Worm (Caenorhabditis elegans) whole organism, L4 larva: ENCODE measurements around the gene cul-1.

Source experiments
- D1046.2 ChIP-seq: fragments of 200-800 bp; sonication (Bioruptor generic); IDR thresholded peaks from 2 replicates; pipeline ENCODE4 v1.3.6; 2022; ENCODE audit warnings: missing genetic modification characterization, missing compliant biosample characterization
- F10B5.3 ChIP-seq: sonication (generic microtip); optimal IDR thresholded peaks from 2 replicates; lab custom pipeline; 2016; ENCODE audit warnings: mild to moderate bottlenecking, missing genetic modification characterization, missing compliant biosample characterization
- F26F4.8 ChIP-seq: fragments of 200-800 bp; sonication (Bioruptor generic); conservative IDR thresholded peaks from 2 replicates; pipeline ENCODE4 v1.3.6; 2022; ENCODE audit warnings: missing genetic modification characterization, missing compliant biosample characterization
- F37D6.2 ChIP-seq: sonication (generic microtip); optimal IDR thresholded peaks from 2 replicates; lab custom pipeline; 2016; ENCODE audit warnings: mild to moderate bottlenecking, missing genetic modification characterization, missing compliant biosample characterization
- R02D3.7 ChIP-seq: fragments of 150-350 bp; sonication (generic microtip); optimal IDR thresholded peaks from 3 replicates; lab custom pipeline; 2014; ENCODE audit warnings: missing biosample characterization, missing genetic modification characterization
- Y5F2A.4 ChIP-seq: fragments of 200-800 bp; sonication (Bioruptor generic); optimal IDR thresholded peaks from 2 replicates; lab custom pipeline; 2018; ENCODE audit warnings: mild to moderate bottlenecking, missing genetic modification characterization, missing compliant biosample characterization
- ama-1 ChIP-seq: fragments of 150-350 bp; optimal IDR thresholded peaks from 2 replicates; lab custom pipeline; 2014; ENCODE audit warnings: inconsistent platforms, mixed read lengths
- ceh-44 ChIP-seq: fragments of 200-800 bp; sonication (Bioruptor generic); IDR thresholded peaks from 2 replicates; pipeline ENCODE4 v1.3.6; 2022; ENCODE audit warnings: missing genetic modification reagents, missing genetic modification characterization, missing compliant biosample characterization
- cey-2 ChIP-seq: sonication (generic microtip); optimal IDR thresholded peaks from 3 replicates; lab custom pipeline; 2017; ENCODE audit warnings: missing genetic modification characterization, mild to moderate bottlenecking, missing compliant biosample characterization, antibody characterized with exemption, borderline replicate concordance; ENCODE audit not compliant: insufficient read depth
- daf-16 ChIP-seq, 3 experiments: sonication (generic microtip); optimal IDR thresholded peaks; 2 replicates each; lab custom pipeline; 2016 to 2017; ENCODE audit warnings: missing genetic modification characterization in 3 of 3, missing genetic modification reagents in 3 of 3, mild to moderate bottlenecking in 2 of 3, missing compliant biosample characterization in 2 of 3, missing biosample characterization in 1 of 3, moderate library complexity in 1 of 3
- dmd-8 ChIP-seq: fragments of 200-800 bp; sonication (Bioruptor generic); IDR thresholded peaks from 2 replicates; pipeline ENCODE4 v1.3.6; 2022; ENCODE audit warnings: missing genetic modification characterization, missing compliant biosample characterization
- dmd-9 ChIP-seq: fragments of 200-800 bp; sonication (Bioruptor generic); IDR thresholded peaks from 2 replicates; pipeline ENCODE4 v1.3.6; 2022; ENCODE audit warnings: missing genetic modification reagents, missing genetic modification characterization, missing compliant biosample characterization
- dve-1 ChIP-seq: sonication (generic microtip); optimal IDR thresholded peaks from 2 replicates; lab custom pipeline; 2017; ENCODE audit warnings: antibody characterized with exemption, mild to moderate bottlenecking, missing genetic modification characterization, missing compliant biosample characterization; ENCODE audit not compliant: insufficient read depth
- egl-43 ChIP-seq: fragments of 200-800 bp; sonication (Bioruptor generic); IDR thresholded peaks from 2 replicates; pipeline ENCODE4 v1.3.6; 2022; ENCODE audit warnings: missing genetic modification reagents, missing genetic modification characterization, missing compliant biosample characterization
- hlh-30 ChIP-seq: sonication (generic microtip); optimal IDR thresholded peaks from 2 replicates; lab custom pipeline; 2017; ENCODE audit warnings: antibody characterized with exemption, mild to moderate bottlenecking, missing genetic modification characterization, missing compliant biosample characterization; ENCODE audit not compliant: insufficient read depth
- hmg-1.1 ChIP-seq: fragments of 200-800 bp; sonication (Bioruptor generic); IDR thresholded peaks from 2 replicates; pipeline ENCODE4 v1.3.6; 2022; ENCODE audit warnings: missing genetic modification reagents, missing genetic modification characterization, missing compliant biosample characterization
- lsy-2 ChIP-seq, 2 experiments: fragments of 150-350 bp in 1 of 2; sonication (generic microtip) in 1 of 2; optimal IDR thresholded peaks; 2 replicates each; lab custom pipeline; 2014 to 2017; ENCODE audit warnings: missing biosample characterization in 2 of 2, missing genetic modification characterization in 2 of 2
- mdl-1 ChIP-seq, 2 experiments: fragments of 150-350 bp in 1 of 2; sonication (generic microtip) in 1 of 2; optimal IDR thresholded peaks; 2 replicates each; lab custom pipeline; 2014 to 2017; ENCODE audit warnings: missing biosample characterization in 2 of 2, missing genetic modification characterization in 2 of 2
- mep-1 ChIP-seq: fragments of 150-350 bp; sonication (generic microtip); optimal IDR thresholded peaks from 3 replicates; lab custom pipeline; 2014; ENCODE audit warnings: missing biosample characterization, missing genetic modification characterization
- mes-2 ChIP-seq: sonication (generic microtip); optimal IDR thresholded peaks from 2 replicates; lab custom pipeline; 2016; ENCODE audit warnings: missing genotype, mild to moderate bottlenecking, missing genetic modification characterization, missing compliant biosample characterization; ENCODE audit not compliant: poor library complexity, severe bottlenecking
- mxl-2 ChIP-seq: fragments of 200-800 bp; sonication (Bioruptor generic); conservative IDR thresholded peaks from 2 replicates; pipeline ENCODE4 v1.3.6; 2022; ENCODE audit warnings: missing genetic modification reagents, missing genetic modification characterization, missing compliant biosample characterization
- nhr-102 ChIP-seq: sonication (generic microtip); optimal IDR thresholded peaks from 2 replicates; lab custom pipeline; 2016; ENCODE audit warnings: mild to moderate bottlenecking, missing genetic modification characterization, moderate library complexity, missing compliant biosample characterization
- nhr-11 ChIP-seq: fragments of 150-350 bp; optimal IDR thresholded peaks from 2 replicates; lab custom pipeline; 2014; ENCODE audit warnings: missing biosample characterization, missing genetic modification characterization
- nhr-237 ChIP-seq: sonication (generic microtip); optimal IDR thresholded peaks from 2 replicates; lab custom pipeline; 2017; ENCODE audit warnings: missing biosample characterization, missing genetic modification characterization
- nhr-28 ChIP-seq: fragments of 150-350 bp; optimal IDR thresholded peaks from 2 replicates; lab custom pipeline; 2014; ENCODE audit warnings: missing biosample characterization, missing genetic modification characterization
- nhr-41 ChIP-seq: fragments of 200-800 bp; sonication (Bioruptor generic); IDR thresholded peaks from 2 replicates; pipeline ENCODE4 v1.3.6; 2022; ENCODE audit warnings: missing genetic modification reagents, missing genetic modification characterization, missing compliant biosample characterization
- nhr-48 ChIP-seq: sonication (generic microtip); optimal IDR thresholded peaks from 2 replicates; lab custom pipeline; 2016; ENCODE audit warnings: mild to moderate bottlenecking, missing genetic modification characterization, missing compliant biosample characterization
- nhr-6 ChIP-seq: fragments of 150-350 bp; optimal IDR thresholded peaks from 2 replicates; lab custom pipeline; 2014; ENCODE audit warnings: missing biosample characterization, missing genetic modification characterization
- nhr-76 ChIP-seq: fragments of 150-350 bp; optimal IDR thresholded peaks from 2 replicates; lab custom pipeline; 2014; ENCODE audit warnings: missing biosample characterization, missing genetic modification characterization
- php-3 ChIP-seq: fragments of 200-800 bp; sonication (Bioruptor generic); IDR thresholded peaks from 2 replicates; pipeline ENCODE4 v1.3.6; 2022; ENCODE audit warnings: missing genetic modification reagents, missing genetic modification characterization, missing compliant biosample characterization
- rbr-2 ChIP-seq: sonication (generic microtip); optimal IDR thresholded peaks from 2 replicates; lab custom pipeline; 2016; ENCODE audit warnings: missing genotype, missing genetic modification characterization, missing compliant biosample characterization
- set-16 ChIP-seq: fragments of 200-800 bp; sonication (Bioruptor generic); IDR thresholded peaks from 2 replicates; pipeline ENCODE4 v1.3.6; 2022; ENCODE audit warnings: missing genetic modification reagents, missing genetic modification characterization, missing compliant biosample characterization
- snpc-4 ChIP-seq: fragments of 150-350 bp; optimal IDR thresholded peaks from 2 replicates; lab custom pipeline; 2014; ENCODE audit warnings: missing biosample characterization, missing genetic modification characterization
- tra-1 ChIP-seq: fragments of 200-800 bp; sonication (Bioruptor generic); IDR thresholded peaks from 2 replicates; pipeline ENCODE4 v1.3.6; 2022; ENCODE audit warnings: missing genetic modification reagents, missing genetic modification characterization, missing compliant biosample characterization
- unc-62 ChIP-seq, 3 experiments: fragments of 150-350 bp in 1 of 3; sonication (generic microtip); optimal IDR thresholded peaks in 2 of 3; peaks in 1 of 3; 1 replicate in 1 of 3; 2 replicates in 2 of 3; lab custom pipeline; 2014 to 2017; ENCODE audit warnings: missing biosample characterization in 3 of 3, missing genetic modification characterization in 3 of 3, missing genetic modification reagents in 3 of 3, missing genotype in 1 of 3
- vab-7 ChIP-seq: fragments of 200-800 bp; sonication (Bioruptor generic); IDR thresholded peaks from 2 replicates; pipeline ENCODE4 v1.3.6; 2022; ENCODE audit warnings: missing genetic modification reagents, missing genetic modification characterization, missing compliant biosample characterization
- zip-2 ChIP-seq: fragments of 150-350 bp; optimal IDR thresholded peaks from 2 replicates; lab custom pipeline; 2014; ENCODE audit warnings: missing biosample characterization, missing genetic modification characterization

The cul-1 gene

DNA sequence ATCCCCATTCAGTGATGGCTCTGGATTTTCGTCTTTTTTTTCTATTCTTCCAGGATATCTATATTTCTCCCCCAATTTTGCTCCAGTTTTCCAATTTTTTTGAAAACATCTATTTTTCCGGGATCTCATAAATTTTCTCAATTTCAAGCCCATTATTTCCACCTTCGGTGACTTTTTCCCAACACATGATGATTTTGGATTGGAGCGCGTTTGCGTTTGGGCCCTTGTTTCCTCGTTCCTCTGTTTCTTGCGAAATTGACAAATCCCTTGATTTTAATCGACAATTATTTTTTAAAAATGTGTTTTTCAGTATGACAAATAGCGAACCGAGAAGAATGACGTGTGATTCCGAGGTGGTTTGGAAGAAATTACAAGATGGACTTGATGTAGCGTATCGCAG lies at the start of gene cul-1:
Gene cul-1 (plus strand): TSS at position 311 of the 400 bp plus-strand sequence.
- TF ChIP-seq nhr-48 (tag; lab: Kevin White, UChicago) (no peak), nhr-28 (tag; lab: Kevin White, UChicago) (peak; percentile 2), lsy-2 (tag; optimal IDR thresholded peaks at IDR 0.05; lab: Kevin White, UChicago) (peak in 1 of 2 experiments; percentile 42), php-3 (GFP tag; lab: Robert Waterston, UW) (no peak), daf-16 (GFP tag; optimal IDR thresholded peaks at IDR 0.05; lab: Kevin White, UChicago) (no peak), daf-16 (tag; optimal IDR thresholded peaks at IDR 0.05; lab: Kevin White, UChicago) (peak; percentile 11), dve-1 (tag; lab: Kevin White, UChicago) (peak; percentile 5), mes-2 (tag; lab: Kevin White, UChicago) (peak; percentile 23), hlh-30 (tag; lab: Kevin White, UChicago) (peak; percentile 72)

DNA sequence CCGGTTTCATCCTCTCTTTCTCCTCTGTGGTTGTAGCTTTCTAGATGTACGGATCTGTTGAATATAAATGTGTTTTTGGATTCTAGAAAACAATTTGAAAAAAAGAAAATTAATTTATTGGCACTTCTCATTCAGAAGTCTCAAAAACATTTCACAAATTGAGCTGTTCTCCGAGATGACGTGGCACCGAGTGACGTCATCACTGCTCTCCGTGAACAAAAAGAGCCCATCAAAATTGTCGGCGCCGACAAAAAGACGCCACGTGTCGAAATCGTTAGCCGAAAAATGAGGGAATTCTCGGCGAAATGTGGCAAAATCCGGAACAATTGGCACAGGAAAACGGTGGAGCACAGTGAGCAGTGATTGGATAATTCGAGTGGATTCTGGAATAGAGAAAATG lies 49.4 kb upstream of the cul-1 start:
- no peak for TF ChIP-seq ceh-44
- TF ChIP-seq rbr-2 (tag; lab: Kevin White, UChicago), result no peak
- no peak for TF ChIP-seq tra-1 (GFP tag; lab: Robert Waterston, UW)
- TF ChIP-seq hmg-1.1, result no peak

DNA sequence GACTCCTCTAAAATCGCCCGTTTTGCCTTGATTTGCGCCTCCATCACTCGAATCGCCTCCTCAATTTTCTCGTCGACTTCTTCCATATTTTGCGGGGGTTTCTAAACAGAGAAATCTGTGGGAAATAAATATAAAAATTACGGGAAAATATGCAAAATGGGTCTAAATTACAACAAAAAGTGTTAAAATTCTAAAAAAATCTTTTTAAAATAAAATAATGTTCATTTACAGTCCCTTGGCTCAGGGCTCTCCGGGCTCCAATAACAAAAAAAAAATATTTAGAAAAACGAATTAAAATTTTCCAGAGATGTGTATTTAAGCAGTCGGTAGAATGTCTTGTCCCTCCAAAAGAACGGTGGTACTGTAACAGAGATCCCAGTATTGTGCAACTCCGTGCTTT lies 47.1 kb upstream of the cul-1 start, which contains the start of gene M03C11.6:
Gene M03C11.6 (minus strand): TSS at position 101 of the 400 bp plus-strand sequence.
- TF ChIP-seq dmd-8 (GFP tag; lab: Robert Waterston, UW), result no peak
- no peak for TF ChIP-seq cey-2 (tag; lab: Kevin White, UChicago)

DNA sequence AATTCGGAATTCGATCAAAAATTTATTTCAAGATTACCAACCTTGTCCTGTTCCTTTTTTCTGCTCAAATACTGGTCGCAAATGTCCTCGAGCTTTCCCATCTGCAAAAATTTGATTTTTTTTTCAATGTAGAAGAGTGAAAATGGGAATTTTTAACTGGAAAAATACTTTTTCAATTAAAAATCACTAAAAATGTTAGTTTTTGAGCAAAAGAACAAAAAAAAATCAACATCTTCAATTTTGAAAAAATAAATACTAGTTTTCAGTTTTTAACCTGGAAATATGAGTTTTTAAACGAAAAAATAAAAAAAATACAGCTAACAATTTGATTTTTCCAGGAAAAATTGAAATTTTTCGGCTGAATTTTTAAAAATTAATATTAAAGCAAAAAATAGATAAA lies 43.2 kb upstream of the cul-1 start, which contains the start of gene prp-3:
Gene prp-3 (minus strand): TSS at position 101 of the 400 bp plus-strand sequence.
- TF ChIP-seq nhr-237 (no peak), F10B5.3 (tag; lab: Kevin White, UChicago) (no peak), mep-1 (tag; lab: Kevin White, UChicago) (no peak), nhr-6 (tag; lab: Kevin White, UChicago) (no peak), nhr-76 (tag; lab: Kevin White, UChicago) (no peak), php-3 (GFP tag; lab: Robert Waterston, UW) (no peak), R02D3.7 (tag; lab: Kevin White, UChicago) (no peak), rbr-2 (tag; lab: Kevin White, UChicago) (no peak), zip-2 (tag; lab: Kevin White, UChicago) (no peak), Y5F2A.4 (no peak), mxl-2 (no peak), set-16 (GFP tag; lab: Robert Waterston, UW) (no peak), ama-1 (lab: Kevin White, UChicago) (no peak), vab-7 (GFP tag; lab: Robert Waterston, UW) (no peak), ceh-44 (no peak), F26F4.8 (GFP tag; lab: Robert Waterston, UW) (no peak)

DNA sequence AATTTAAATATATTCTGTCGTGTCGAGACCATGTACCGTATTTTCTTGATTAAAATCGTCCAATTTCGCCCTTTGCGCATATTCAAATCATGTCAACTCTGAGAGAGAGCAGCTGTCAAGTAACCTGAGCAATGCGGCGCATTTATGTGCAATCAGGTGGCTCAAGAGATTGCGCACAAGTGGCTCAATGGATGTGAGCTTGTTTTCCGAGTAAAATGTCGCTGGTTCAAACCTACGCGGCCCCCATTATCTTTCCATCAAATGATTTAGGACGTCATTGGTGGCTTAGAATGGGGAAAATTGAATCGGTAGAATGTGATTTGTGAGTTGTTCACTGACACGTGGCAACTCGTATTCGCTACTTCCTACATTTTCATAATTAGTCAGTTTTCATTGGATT lies 38.9 kb upstream of the cul-1 start:
- no peak for TF ChIP-seq nhr-41 (GFP tag; lab: Robert Waterston, UW)
- TF ChIP-seq mes-2 (tag; lab: Kevin White, UChicago), result no peak
- no peak for TF ChIP-seq D1046.2 (GFP tag; lab: Robert Waterston, UW)
- TF ChIP-seq nhr-11 (tag; lab: Kevin White, UChicago), result peak; percentile 41
- TF ChIP-seq daf-16 (GFP tag; optimal IDR thresholded peaks at IDR 0.05; lab: Kevin White, UChicago), result no peak
- peak; percentile 18 for TF ChIP-seq daf-16 (tag; optimal IDR thresholded peaks at IDR 0.05; lab: Kevin White, UChicago)
- TF ChIP-seq ceh-44, result peak; percentile 52; the same call in 1 of the 2 replicates
- TF ChIP-seq nhr-102 (tag; lab: Kevin White, UChicago), result no peak
- TF ChIP-seq dmd-9, result 0 out of 2 replicates have a peak, but pooled peaks have one; percentile 28
- TF ChIP-seq snpc-4 (tag; lab: Kevin White, UChicago), result no peak
- peak in 1 of 2 experiments; percentile 18 for TF ChIP-seq unc-62 (GFP tag; optimal IDR thresholded peaks at IDR 0.05 in 1 of 2; lab: Kevin White, UChicago)
- TF ChIP-seq unc-62 (tag; optimal IDR thresholded peaks at IDR 0.05; lab: Kevin White, UChicago), result no peak
- TF ChIP-seq mdl-1 (tag; optimal IDR thresholded peaks at IDR 0.05; lab: Kevin White, UChicago), result no peak
- no peak for TF ChIP-seq F37D6.2 (tag; lab: Kevin White, UChicago)
- no peak for TF ChIP-seq nhr-48 (tag; lab: Kevin White, UChicago)
- TF ChIP-seq rbr-2 (tag; lab: Kevin White, UChicago), result peak; percentile 13
- peak in 1 of 2 experiments; percentile 20 for TF ChIP-seq lsy-2 (tag; optimal IDR thresholded peaks at IDR 0.05; lab: Kevin White, UChicago)
- 0 out of 2 replicates have a peak, but pooled peaks have one; percentile 66 for TF ChIP-seq egl-43 (GFP tag; lab: Robert Waterston, UW)
